Fruit fly (Drosophila melanogaster): Measurements from ENCODE around the gene CG14132.

Gene CG14132

DNA sequence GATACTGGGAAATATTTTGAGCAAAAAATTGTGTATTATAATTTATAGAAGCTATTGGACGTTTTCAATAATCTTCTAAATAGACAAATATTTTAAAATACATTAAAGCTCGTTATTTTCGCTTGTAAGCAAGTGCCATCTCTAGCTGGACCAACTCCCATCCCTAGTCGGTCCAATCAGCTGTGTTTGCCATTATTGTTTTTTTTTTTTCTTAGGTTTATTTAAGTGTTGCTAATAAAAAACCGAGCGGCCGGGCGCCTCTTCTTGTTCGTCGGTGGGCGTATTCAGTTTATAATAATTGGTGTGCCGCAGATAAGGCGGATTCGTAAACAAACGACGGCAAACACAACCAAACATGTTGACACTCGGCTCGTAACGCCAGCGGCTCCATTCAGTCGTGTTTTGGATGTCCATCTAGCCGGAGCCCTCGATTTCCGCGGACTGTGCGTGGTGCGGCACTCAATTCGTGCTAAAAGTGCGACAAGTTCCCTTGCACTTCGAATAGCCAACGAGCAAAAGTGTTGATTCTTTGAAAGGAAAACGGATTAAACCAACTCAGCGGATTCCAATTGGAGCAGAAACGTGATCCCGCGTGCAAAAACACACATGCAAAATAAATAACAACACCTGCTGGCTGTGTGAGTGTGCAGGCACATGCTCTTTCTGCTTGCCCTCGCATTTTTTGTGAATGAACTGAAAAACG lies 31.1 kb downstream of the CG14132 start, which contains the start of gene Sugb (continued):
- peak; percentile 80 for TF ChIP-seq PHDP (tag; optimal IDR thresholded peaks at IDR 0.05)
- peak; percentile 41; the same call in 1 of the 2 replicates for TF ChIP-seq E2f1 (GFP tag; IDR thresholded peaks at IDR 0.05)
- no peak for TF ChIP-seq luna (GFP tag; optimal IDR thresholded peaks at IDR 0.05)
- TF ChIP-seq pnt (GFP tag; optimal IDR thresholded peaks at IDR 0.05): peak; percentile 34
- peak; percentile 65 for TF ChIP-seq Fer3 (tag; optimal IDR thresholded peaks at IDR 0.05)
- no peak for TF ChIP-seq B-H1 (GFP tag; IDR thresholded peaks at IDR 0.05)
- TF ChIP-seq zf30C (GFP tag; optimal IDR thresholded peaks at IDR 0.05): no peak
- peak; percentile 7 for TF ChIP-seq CG16863 (GFP tag; optimal IDR thresholded peaks at IDR 0.05)
- peak; percentile 50 for TF ChIP-seq E2f2 (GFP tag; IDR thresholded peaks at IDR 0.05)
- TF ChIP-seq CG7839 (tag; optimal IDR thresholded peaks at IDR 0.05): peak; percentile 67
- no peak for TF ChIP-seq mld (GFP tag; IDR thresholded peaks at IDR 0.05; ENCODE audit: partially characterized antibody)
- peak; percentile 23 for TF ChIP-seq dmrt11E (tag; optimal IDR thresholded peaks at IDR 0.05)
- TF ChIP-seq Scr (GFP tag; IDR thresholded peaks at IDR 0.05; ENCODE audit: partially characterized antibody): peak; percentile 76
- peak; percentile 48 for TF ChIP-seq Ets65A (GFP tag)
- TF ChIP-seq unpg (GFP tag; optimal IDR thresholded peaks at IDR 0.05): peak; percentile 63
- TF ChIP-seq CG13894 (tag; optimal IDR thresholded peaks at IDR 0.05): peak; percentile 78
- no peak for TF ChIP-seq CG17186 (GFP tag; optimal IDR thresholded peaks at IDR 0.05)
- no peak for TF ChIP-seq oc (tag; optimal IDR thresholded peaks at IDR 0.05)
- no peak for TF ChIP-seq z (GFP tag; IDR thresholded peaks at IDR 0.05)
- peak; percentile 60 to 68 for TF ChIP-seq Pdp1 (GFP tag; optimal IDR thresholded peaks at IDR 0.05)
- TF ChIP-seq CG32767 (GFP tag; IDR thresholded peaks at IDR 0.05): no peak
- TF ChIP-seq cwo (GFP tag; optimal IDR thresholded peaks at IDR 0.05): no peak
- no peak for TF ChIP-seq CG31224 (GFP tag; IDR thresholded peaks at IDR 0.05)
- TF ChIP-seq CG30431 (GFP tag; optimal IDR thresholded peaks at IDR 0.05): no peak
- TF ChIP-seq lmd (GFP tag; IDR thresholded peaks at IDR 0.05): peak; percentile 70; the same call in 1 of the 2 replicates
- TF ChIP-seq Hsf (GFP tag; optimal IDR thresholded peaks at IDR 0.05): peak; percentile 70
- TF ChIP-seq Lim3 (GFP tag; IDR thresholded peaks at IDR 0.05): no peak
- peak; percentile 69 for TF ChIP-seq CG12391 (tag; optimal IDR thresholded peaks at IDR 0.05)
- peak in 1 of 2 experiments; percentile 58 for TF ChIP-seq Eip74EF (GFP tag; optimal IDR thresholded peaks at IDR 0.05)
- peak; percentile 8 for TF ChIP-seq CG12071 (GFP tag; optimal IDR thresholded peaks at IDR 0.05)
- no peak for TF ChIP-seq Kr (GFP tag; optimal IDR thresholded peaks at IDR 0.05)
- TF ChIP-seq NK7.1 (GFP tag; optimal IDR thresholded peaks at IDR 0.05): peak; percentile 55
- peak; percentile 68 for TF ChIP-seq gro (GFP tag; optimal IDR thresholded peaks at IDR 0.05)
- peak; percentile 42 for TF ChIP-seq Sox102F (GFP tag; optimal IDR thresholded peaks at IDR 0.05)
- TF ChIP-seq bsh (GFP tag; optimal IDR thresholded peaks at IDR 0.05): peak; percentile 37 to 65
- peak; percentile 61 for TF ChIP-seq CG10147 (GFP tag; optimal IDR thresholded peaks at IDR 0.05)
- TF ChIP-seq btn (GFP tag; optimal IDR thresholded peaks at IDR 0.05): no peak
- peak; percentile 41; the same call in 1 of the 3 replicates for TF ChIP-seq CG11695 (GFP tag; IDR thresholded peaks at IDR 0.05)
- TF ChIP-seq Awh (GFP tag; IDR thresholded peaks at IDR 0.05): peak; percentile 35; the same call in 1 of the 2 replicates
- no peak for TF ChIP-seq CG8478 (optimal IDR thresholded peaks at IDR 0.05)
- TF ChIP-seq CG4404 (GFP tag; IDR thresholded peaks at IDR 0.05): no peak
- TF ChIP-seq seq (GFP tag; IDR thresholded peaks at IDR 0.05): peak; percentile 43
- no peak for TF ChIP-seq CG3065 (GFP tag; optimal IDR thresholded peaks at IDR 0.05)
- no peak for TF ChIP-seq CG12744 (GFP tag; optimal IDR thresholded peaks at IDR 0.05)
- peak; percentile 74; the same call in 2 of the 4 replicates for TF ChIP-seq Gug (GFP tag; IDR thresholded peaks at IDR 0.05)
- 0 out of 3 replicates have a peak, but pooled peaks have one; percentile 30 for TF ChIP-seq CG14050 (GFP tag; IDR thresholded peaks at IDR 0.05)
- TF ChIP-seq eve (GFP tag; optimal IDR thresholded peaks at IDR 0.05): no peak
- peak; percentile 73; the same call in 2 of the 3 replicates for TF ChIP-seq ci (GFP tag; IDR thresholded peaks at IDR 0.05)
- no peak for TF ChIP-seq twi (tag; optimal IDR thresholded peaks at IDR 0.05)
- TF ChIP-seq ac (GFP tag; optimal IDR thresholded peaks at IDR 0.05): no peak

Data from whole organism, embryonic.